Worm (Caenorhabditis elegans) whole organism, mixed stage, embryonic: ENCODE results near the gene R04B3.3.

Source experiments
- M03D4.4 ChIP-seq: sonication (generic microtip); optimal IDR thresholded peaks from 2 replicates; lab custom pipeline; 2017; ENCODE audit warnings: mild to moderate bottlenecking, missing genetic modification characterization, missing compliant biosample characterization
- bed-3 ChIP-seq: fragments of 200-800 bp; sonication (Bioruptor generic); optimal IDR thresholded peaks from 3 replicates; lab custom pipeline; 2018; ENCODE audit warnings: mild to moderate bottlenecking, missing genetic modification characterization, moderate library complexity, missing compliant biosample characterization
- blmp-1 ChIP-seq: fragments of 150-350 bp; optimal IDR thresholded peaks from 2 replicates; lab custom pipeline; 2014; ENCODE audit warnings: missing biosample characterization, missing genetic modification characterization
- ceh-39 ChIP-seq: fragments of 150-350 bp; optimal IDR thresholded peaks from 2 replicates; lab custom pipeline; 2014; ENCODE audit warnings: missing biosample characterization, missing genetic modification characterization
- ceh-43 ChIP-seq: fragments of 200-800 bp; sonication (Bioruptor generic); optimal IDR thresholded peaks from 2 replicates; lab custom pipeline; 2018; ENCODE audit warnings: mild to moderate bottlenecking, missing genetic modification characterization, moderate library complexity, missing compliant biosample characterization
- ceh-83 ChIP-seq: fragments of 200-800 bp; sonication (Bioruptor generic); optimal IDR thresholded peaks from 2 replicates; lab custom pipeline; 2018; ENCODE audit warnings: mild to moderate bottlenecking, missing genetic modification characterization, missing compliant biosample characterization
- ces-1 ChIP-seq: fragments of 150-350 bp; optimal IDR thresholded peaks from 2 replicates; lab custom pipeline; 2014; ENCODE audit warnings: missing biosample characterization, missing genetic modification reagents, missing genetic modification characterization
- cnd-1 ChIP-seq: fragments of 200-800 bp; sonication (Bioruptor generic); optimal IDR thresholded peaks from 2 replicates; lab custom pipeline; 2018; ENCODE audit warnings: mild to moderate bottlenecking, missing genetic modification characterization, missing compliant biosample characterization
- elt-1 ChIP-seq: sonication (generic microtip); optimal IDR thresholded peaks from 2 replicates; lab custom pipeline; 2017; ENCODE audit warnings: missing genetic modification characterization, mild to moderate bottlenecking, missing compliant biosample characterization, antibody characterized with exemption, moderate library complexity, borderline replicate concordance; ENCODE audit not compliant: insufficient read depth
- elt-3 ChIP-seq: fragments of 150-350 bp; optimal IDR thresholded peaks from 2 replicates; lab custom pipeline; 2014; ENCODE audit warnings: missing biosample characterization, missing genetic modification characterization
- flh-1 ChIP-seq: fragments of 200-800 bp; sonication (Bioruptor generic); optimal IDR thresholded peaks from 2 replicates; lab custom pipeline; 2018; ENCODE audit warnings: mild to moderate bottlenecking, missing genetic modification characterization, moderate library complexity, missing compliant biosample characterization
- ham-2 ChIP-seq: fragments of 200-800 bp; sonication (Bioruptor generic); optimal IDR thresholded peaks from 2 replicates; lab custom pipeline; 2018; ENCODE audit warnings: mild to moderate bottlenecking, missing genetic modification characterization, missing compliant biosample characterization
- hlh-1 ChIP-seq: fragments of 150-350 bp; optimal IDR thresholded peaks from 2 replicates; lab custom pipeline; 2014; ENCODE audit warnings: missing biosample characterization, missing genetic modification reagents, missing genetic modification characterization
- lin-32 ChIP-seq: fragments of 200-800 bp; sonication (Bioruptor generic); optimal IDR thresholded peaks from 2 replicates; lab custom pipeline; 2018; ENCODE audit warnings: mild to moderate bottlenecking, missing genetic modification characterization, missing compliant biosample characterization
- lsy-2 ChIP-seq: fragments of 150-350 bp; optimal IDR thresholded peaks from 2 replicates; lab custom pipeline; 2014; ENCODE audit warnings: missing biosample characterization, missing genetic modification characterization
- mab-5 ChIP-seq: fragments of 150-350 bp; optimal IDR thresholded peaks from 2 replicates; lab custom pipeline; 2014; ENCODE audit warnings: missing biosample characterization, missing genetic modification characterization
- mep-1 ChIP-seq: fragments of 150-350 bp; optimal IDR thresholded peaks from 2 replicates; lab custom pipeline; 2017; ENCODE audit warnings: missing biosample characterization, missing genetic modification reagents, missing genetic modification characterization, inconsistent platforms
- mls-2 ChIP-seq: sonication (generic microtip); optimal IDR thresholded peaks from 2 replicates; lab custom pipeline; 2016; ENCODE audit warnings: mild to moderate bottlenecking, missing genetic modification characterization, moderate library complexity, missing compliant biosample characterization
- nhr-2 ChIP-seq: fragments of 150-350 bp; optimal IDR thresholded peaks from 2 replicates; lab custom pipeline; 2014; ENCODE audit warnings: missing biosample characterization, missing genetic modification characterization
- nhr-237 ChIP-seq: fragments of 150-350 bp; optimal IDR thresholded peaks from 2 replicates; lab custom pipeline; 2014; ENCODE audit warnings: missing biosample characterization, missing genetic modification characterization
- nhr-76 ChIP-seq: sonication (generic microtip); optimal IDR thresholded peaks from 2 replicates; lab custom pipeline; 2017; ENCODE audit warnings: missing biosample characterization, missing genetic modification characterization
- pha-4 ChIP-seq: fragments of 150-350 bp; optimal IDR thresholded peaks from 2 replicates; lab custom pipeline; 2018; ENCODE audit warnings: missing biosample characterization, missing genetic modification reagents, missing genetic modification characterization
- snpc-4 ChIP-seq: fragments of 150-350 bp; optimal IDR thresholded peaks from 2 replicates; lab custom pipeline; 2014; ENCODE audit warnings: missing biosample characterization, missing genetic modification characterization
- sptf-1 ChIP-seq: sonication (generic microtip); optimal IDR thresholded peaks from 2 replicates; lab custom pipeline; 2017; ENCODE audit warnings: mild to moderate bottlenecking, missing genetic modification characterization, moderate library complexity, missing compliant biosample characterization
- unc-120 ChIP-seq: sonication (generic microtip); optimal IDR thresholded peaks from 2 replicates; lab custom pipeline; 2017; ENCODE audit warnings: missing genetic modification characterization, missing compliant biosample characterization; ENCODE audit not compliant: poor library complexity, severe bottlenecking
- unc-62 ChIP-seq: fragments of 150-350 bp; optimal IDR thresholded peaks from 2 replicates; lab custom pipeline; 2014; ENCODE audit warnings: missing biosample characterization, missing genetic modification reagents, missing genetic modification characterization
- zip-8 ChIP-seq: fragments of 150-350 bp; optimal IDR thresholded peaks from 2 replicates; lab custom pipeline; 2014; ENCODE audit warnings: missing biosample characterization, missing genetic modification characterization

The R04B3.3 gene

ce11 chrX:2475873-2476272, at the start of gene R04B3.3:
Gene R04B3.3, minus strand, starts transcription at chrX:2475973.
- TF ChIP-seq cnd-1 (tag; lab: Kevin White, UChicago): no peak
- TF ChIP-seq elt-1: no peak
- TF ChIP-seq ces-1: no peak
- TF ChIP-seq flh-1 (GFP tag; lab: Kevin White, UChicago): no peak
- TF ChIP-seq nhr-237 (tag; lab: Kevin White, UChicago): no peak
- no peak for TF ChIP-seq unc-120
- no peak for TF ChIP-seq hlh-1
- TF ChIP-seq zip-8 (tag; lab: Kevin White, UChicago): no peak
- TF ChIP-seq snpc-4 (tag; lab: Kevin White, UChicago): no peak
- TF ChIP-seq, all 35 proteins: peak for 0

- TF ChIP-seq ces-1 (peak; percentile 51), unc-62 (GFP tag; lab: Kevin White, UChicago) (no peak)
Observed at ce11 chrX:2522658-2523057, 46.9 kb upstream of the R04B3.3 start.

- TF ChIP-seq cnd-1 (tag; lab: Kevin White, UChicago) (no peak), ham-2 (GFP tag; lab: Kevin White, UChicago) (no peak), hlh-1 (peak; percentile 97), unc-62 (GFP tag; lab: Kevin White, UChicago) (peak; percentile 32), unc-120 (peak; percentile 40)
Observed at ce11 chrX:2520461-2520860, 44.7 kb upstream of the R04B3.3 start.

- TF ChIP-seq ceh-39 (no peak), ces-1 (peak; percentile 75), elt-1 (no peak)
- TF ChIP-seq, all 35 proteins: peak for 1
Observed at ce11 chrX:2516949-2517696, 41.4 kb upstream of the R04B3.3 start.

DNA sequence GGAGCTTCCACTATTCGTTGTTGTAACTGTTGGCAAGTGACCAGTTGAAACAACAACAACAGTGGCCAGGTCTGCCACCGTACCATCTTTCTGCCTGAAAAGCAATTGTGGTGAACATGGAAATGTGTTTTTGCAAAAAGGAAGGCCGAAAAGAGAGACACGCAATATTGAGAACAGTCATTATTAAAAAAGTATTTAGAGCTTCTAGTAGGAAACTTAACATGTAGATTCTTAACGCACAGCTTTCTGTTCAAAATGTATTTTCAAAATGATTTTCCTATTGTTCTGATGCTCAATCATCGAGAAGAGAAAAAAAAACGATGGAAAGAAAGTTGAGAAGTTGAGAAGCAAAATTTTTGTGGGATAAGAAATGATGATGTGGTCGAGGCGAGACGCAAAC, 39.5 kb upstream of the R04B3.3 start, which contains the start of gene syg-1:
Gene syg-1 (minus strand): TSS at position 101 of the 400 bp plus-strand sequence.
- TF ChIP-seq unc-62 (GFP tag; lab: Kevin White, UChicago) (no peak), lin-32 (no peak), mep-1 (tag; lab: Kevin White, UChicago) (no peak)

- TF ChIP-seq unc-62 (GFP tag; lab: Kevin White, UChicago) (peak; percentile 42), pha-4 (tag; lab: Kevin White, UChicago) (no peak), nhr-76 (tag; lab: Kevin White, UChicago) (no peak), elt-1 (no peak), hlh-1 (peak; percentile 95), ces-1 (peak; percentile 66), snpc-4 (tag; lab: Kevin White, UChicago) (no peak), ceh-83 (GFP tag; lab: Kevin White, UChicago) (no peak)
Observed at ce11 chrX:2513667-2514198, 38.0 kb upstream of the R04B3.3 start.

DNA sequence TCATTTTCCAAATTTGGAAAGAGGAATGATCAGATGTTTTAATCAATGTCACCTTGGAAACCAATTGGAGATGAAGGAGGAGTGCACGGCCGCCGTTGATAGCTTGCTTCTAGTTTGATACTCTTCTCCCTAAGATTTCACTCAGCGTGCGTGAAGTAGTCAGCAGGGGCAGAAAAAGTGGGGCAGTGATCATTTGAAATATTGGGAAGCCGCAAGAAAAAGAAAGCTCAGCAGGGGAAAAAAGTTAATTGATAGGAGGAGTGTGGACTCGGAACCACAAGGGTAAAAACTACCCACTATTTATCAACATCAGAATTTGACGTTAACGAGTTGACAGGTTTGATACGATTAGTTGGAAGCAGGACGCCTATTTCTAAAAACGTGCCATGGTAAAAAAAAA, 32.7 kb upstream of the R04B3.3 start, which contains the start of gene K02E10.7:
Gene K02E10.7 (minus strand): TSS at position 101 of the 400 bp plus-strand sequence.
- TF ChIP-seq unc-120 (no peak), sptf-1 (no peak), nhr-76 (tag; lab: Kevin White, UChicago) (no peak), ceh-43 (no peak), blmp-1 (tag; lab: Kevin White, UChicago) (no peak), M03D4.4 (tag; lab: Kevin White, UChicago) (no peak), elt-1 (no peak), lsy-2 (tag; lab: Kevin White, UChicago) (no peak), nhr-2 (no peak), mls-2 (no peak), snpc-4 (tag; lab: Kevin White, UChicago) (no peak), zip-8 (tag; lab: Kevin White, UChicago) (no peak), hlh-1 (no peak), mab-5 (tag; lab: Kevin White, UChicago) (no peak), bed-3 (GFP tag; lab: Kevin White, UChicago) (no peak), elt-3 (tag; lab: Kevin White, UChicago) (no peak), pha-4 (tag; lab: Kevin White, UChicago) (no peak), ces-1 (no peak)
- TF ChIP-seq, all 35 proteins: peak for 0
